Fruit fly (Drosophila melanogaster) whole organism, prepupa: ENCODE data around the gene Polr3E.

ENCODE experiments used
- Blimp-1 ChIP-seq: fragments of 200-800 bp; sonication (Bioruptor generic); optimal IDR thresholded peaks from 3 replicates; lab custom pipeline; 2017; ENCODE audit warnings: missing biosample characterization, missing genetic modification characterization, mild to moderate bottlenecking, moderate library complexity, missing genetic modification reagents
- CG10631 ChIP-seq: fragments of 200-800 bp; sonication (Bioruptor generic); optimal IDR thresholded peaks from 2 replicates; lab custom pipeline; 2016; ENCODE audit warnings: missing biosample characterization, missing genetic modification characterization
- CG10669 ChIP-seq: fragments of 200-800 bp; sonication (Bioruptor generic); optimal IDR thresholded peaks from 3 replicates; lab custom pipeline; 2018; ENCODE audit warnings: missing biosample characterization, mild to moderate bottlenecking, missing genetic modification characterization, moderate library complexity
- CG11762 ChIP-seq: fragments of 200-800 bp; sonication (Bioruptor generic); optimal IDR thresholded peaks from 3 replicates; lab custom pipeline; 2016; ENCODE audit warnings: missing biosample characterization, missing genetic modification characterization; ENCODE audit not compliant: insufficient read depth
- CG11902 ChIP-seq: fragments of 200-800 bp; sonication (Bioruptor generic); optimal IDR thresholded peaks from 3 replicates; lab custom pipeline; 2016; ENCODE audit warnings: missing biosample characterization, missing genetic modification characterization
- CG15336 ChIP-seq: fragments of 200-800 bp; sonication (Bioruptor generic); IDR thresholded peaks from 2 replicates; pipeline ENCODE4 v1.3.6; 2022; ENCODE audit warnings: missing biosample characterization, missing genetic modification characterization
- CG1621 ChIP-seq: fragments of 200-800 bp; sonication (Bioruptor generic); optimal IDR thresholded peaks from 3 replicates; lab custom pipeline; 2018; ENCODE audit warnings: missing biosample characterization, mild to moderate bottlenecking, missing genetic modification characterization
- CG16779 ChIP-seq: fragments of 200-800 bp; sonication (Bioruptor generic); optimal IDR thresholded peaks from 3 replicates; lab custom pipeline; 2017; ENCODE audit warnings: missing biosample characterization, mild to moderate bottlenecking, missing genetic modification characterization
- CG3032 ChIP-seq: fragments of 200-800 bp; optimal IDR thresholded peaks from 2 replicates; lab custom pipeline; 2019; ENCODE audit warnings: missing biosample characterization, mild to moderate bottlenecking, missing genetic modification characterization, moderate library complexity
- CG31627 ChIP-seq: fragments of 200-800 bp; sonication (Bioruptor generic); optimal IDR thresholded peaks from 3 replicates; lab custom pipeline; 2016; ENCODE audit warnings: missing biosample characterization, missing genetic modification characterization
- CG32006 ChIP-seq: fragments of 200-800 bp; sonication (Bioruptor generic); optimal IDR thresholded peaks from 3 replicates; lab custom pipeline; 2017; ENCODE audit warnings: missing biosample characterization, mild to moderate bottlenecking, missing genetic modification characterization
- CG4318 ChIP-seq: fragments of 200-800 bp; sonication (Bioruptor generic); optimal IDR thresholded peaks from 3 replicates; lab custom pipeline; 2017; ENCODE audit warnings: missing biosample characterization, mild to moderate bottlenecking, missing genetic modification characterization
- CG6163 ChIP-seq: fragments of 200-800 bp; sonication (Bioruptor generic); IDR thresholded peaks from 3 replicates; pipeline ENCODE4 v1.3.6; 2022; ENCODE audit warnings: missing biosample characterization, missing genetic modification characterization
- CG6276 ChIP-seq: fragments of 200-800 bp; sonication (Bioruptor generic); optimal IDR thresholded peaks from 2 replicates; lab custom pipeline; 2017; ENCODE audit warnings: missing biosample characterization, mild to moderate bottlenecking, missing genetic modification characterization
- CG6792 ChIP-seq: fragments of 200-800 bp; sonication (Bioruptor generic); optimal IDR thresholded peaks from 3 replicates; lab custom pipeline; 2016; ENCODE audit warnings: missing biosample characterization, missing genetic modification characterization
- CG6808 ChIP-seq: fragments of 200-800 bp; sonication (Bioruptor generic); optimal IDR thresholded peaks from 3 replicates; lab custom pipeline; 2017; ENCODE audit warnings: missing biosample characterization, missing genetic modification characterization, mild to moderate bottlenecking, moderate library complexity, missing genetic modification reagents
- CG6854 ChIP-seq: fragments of 200-800 bp; sonication (Bioruptor generic); optimal IDR thresholded peaks from 2 replicates; lab custom pipeline; 2017; ENCODE audit warnings: missing biosample characterization, mild to moderate bottlenecking, missing genetic modification characterization
- CG7368 ChIP-seq: fragments of 200-800 bp; sonication (Bioruptor generic); optimal IDR thresholded peaks from 3 replicates; lab custom pipeline; 2016; ENCODE audit warnings: missing biosample characterization, missing genetic modification characterization
- CG8119 ChIP-seq: fragments of 200-800 bp; sonication (Bioruptor generic); IDR thresholded peaks from 3 replicates; pipeline ENCODE4 v1.3.6; 2022; ENCODE audit warnings: missing biosample characterization, missing genetic modification characterization
- CG8319 ChIP-seq: fragments of 200-800 bp; sonication (Bioruptor generic); optimal IDR thresholded peaks from 3 replicates; lab custom pipeline; 2016; ENCODE audit warnings: missing biosample characterization, missing genetic modification characterization
- CG8632 ChIP-seq: fragments of 200-800 bp; sonication (Bioruptor generic); optimal IDR thresholded peaks from 3 replicates; lab custom pipeline; 2016; ENCODE audit warnings: missing biosample characterization, missing genetic modification characterization
- CG9139 ChIP-seq: fragments of 200-800 bp; sonication (Bioruptor generic); optimal IDR thresholded peaks from 3 replicates; lab custom pipeline; 2017; ENCODE audit warnings: missing biosample characterization, mild to moderate bottlenecking, missing genetic modification characterization
- Eip78C ChIP-seq: fragments of 200-800 bp; sonication (Bioruptor generic); peaks from one replicate; lab custom pipeline; 2016; ENCODE audit warnings: missing biosample characterization, missing genetic modification characterization
- Ets21C ChIP-seq: fragments of 200-800 bp; sonication (Bioruptor generic); optimal IDR thresholded peaks from 3 replicates; lab custom pipeline; 2016; ENCODE audit warnings: missing biosample characterization, missing genetic modification characterization
- Ets96B ChIP-seq: fragments of 200-800 bp; optimal IDR thresholded peaks from 2 replicates; lab custom pipeline; 2019; ENCODE audit warnings: missing biosample characterization, mild to moderate bottlenecking, missing genetic modification characterization, moderate library complexity
- Gug ChIP-seq: fragments of 200-800 bp; sonication (Bioruptor generic); IDR thresholded peaks from 2 replicates; pipeline ENCODE4 v1.3.6; 2022; ENCODE audit warnings: missing biosample characterization, missing genetic modification characterization
- Hr38 ChIP-seq: sonication (Bioruptor generic); optimal IDR thresholded peaks from 2 replicates; lab custom pipeline; 2016; ENCODE audit warnings: missing biosample characterization, missing genetic modification characterization
- Hr39 ChIP-seq: fragments of 200-800 bp; sonication (Bioruptor generic); optimal IDR thresholded peaks from 2 replicates; lab custom pipeline; 2016; ENCODE audit warnings: missing biosample characterization, missing genetic modification characterization
- Hr4 ChIP-seq: fragments of 200-800 bp; sonication (Bioruptor generic); optimal IDR thresholded peaks from 3 replicates; lab custom pipeline; 2016; ENCODE audit warnings: missing biosample characterization, missing genetic modification characterization
- Lpt ChIP-seq: fragments of 200-800 bp; sonication (Bioruptor generic); optimal IDR thresholded peaks from 3 replicates; lab custom pipeline; 2016; ENCODE audit warnings: missing biosample characterization, missing genetic modification characterization
- Met ChIP-seq: fragments of 200-800 bp; sonication (Bioruptor generic); optimal IDR thresholded peaks from 3 replicates; lab custom pipeline; 2016; ENCODE audit warnings: missing biosample characterization, missing genetic modification characterization
- Smox ChIP-seq: fragments of 200-800 bp; sonication (Bioruptor generic); optimal IDR thresholded peaks from 3 replicates; lab custom pipeline; 2016; ENCODE audit warnings: missing biosample characterization, missing genetic modification characterization
- Sox102F ChIP-seq: fragments of 200-800 bp; sonication (Bioruptor generic); optimal IDR thresholded peaks from 2 replicates; lab custom pipeline; 2016; ENCODE audit warnings: missing biosample characterization, mild to moderate bottlenecking, missing genetic modification characterization
- Sox14 ChIP-seq: fragments of 200-800 bp; sonication (Bioruptor generic); optimal IDR thresholded peaks from 3 replicates; lab custom pipeline; 2016; ENCODE audit warnings: missing biosample characterization, missing genetic modification characterization
- achi ChIP-seq: fragments of 200-800 bp; sonication (Bioruptor generic); optimal IDR thresholded peaks from 3 replicates; lab custom pipeline; 2016; ENCODE audit warnings: missing biosample characterization, missing genetic modification characterization
- acj6 ChIP-seq: fragments of 200-800 bp; sonication (Bioruptor generic); optimal IDR thresholded peaks from 3 replicates; lab custom pipeline; 2016; ENCODE audit warnings: missing biosample characterization, missing genetic modification characterization
- cyc ChIP-seq: fragments of 200-800 bp; sonication (Bioruptor generic); optimal IDR thresholded peaks from 3 replicates; lab custom pipeline; 2016; ENCODE audit warnings: missing biosample characterization, missing genetic modification characterization
- dac ChIP-seq: fragments of 200-800 bp; sonication (Bioruptor generic); optimal IDR thresholded peaks from 2 replicates; lab custom pipeline; 2017; ENCODE audit warnings: missing biosample characterization, mild to moderate bottlenecking, missing genetic modification characterization
- eg ChIP-seq: fragments of 200-800 bp; sonication (Bioruptor generic); IDR thresholded peaks from 3 replicates; pipeline ENCODE4 v1.3.6; 2022; ENCODE audit warnings: missing biosample characterization, missing genetic modification characterization
- esn ChIP-seq: fragments of 200-800 bp; sonication (Bioruptor generic); optimal IDR thresholded peaks from 2 replicates; lab custom pipeline; 2016; ENCODE audit warnings: missing biosample characterization, mild to moderate bottlenecking, missing genetic modification characterization, moderate library complexity
- fd59A ChIP-seq: fragments of 200-800 bp; sonication (Bioruptor generic); optimal IDR thresholded peaks from 2 replicates; lab custom pipeline; 2017; ENCODE audit warnings: missing biosample characterization, mild to moderate bottlenecking, missing genetic modification characterization, missing genetic modification reagents
- fd85E ChIP-seq: fragments of 200-800 bp; sonication (Bioruptor generic); optimal IDR thresholded peaks from 3 replicates; lab custom pipeline; 2016; ENCODE audit warnings: missing biosample characterization, missing genetic modification characterization
- fkh ChIP-seq: fragments of 200-800 bp; sonication (Bioruptor generic); optimal IDR thresholded peaks from 3 replicates; lab custom pipeline; 2017; ENCODE audit warnings: missing biosample characterization, mild to moderate bottlenecking, missing genetic modification characterization, moderate library complexity
- lz ChIP-seq: fragments of 200-800 bp; sonication (Bioruptor generic); optimal IDR thresholded peaks from 3 replicates; lab custom pipeline; 2016; ENCODE audit warnings: missing biosample characterization, missing genetic modification characterization
- net ChIP-seq: fragments of 200-800 bp; sonication (Bioruptor generic); optimal IDR thresholded peaks from 3 replicates; lab custom pipeline; 2016; ENCODE audit warnings: missing biosample characterization, missing genetic modification characterization
- salr ChIP-seq, 2 experiments: fragments of 200-800 bp; sonication (Bioruptor generic); optimal IDR thresholded peaks; 3 replicates each; lab custom pipeline; 2016 to 2018; ENCODE audit warnings: missing biosample characterization in 2 of 2, missing genetic modification characterization in 2 of 2, mild to moderate bottlenecking in 1 of 2
- spab ChIP-seq: fragments of 200-800 bp; sonication (Bioruptor generic); optimal IDR thresholded peaks from 2 replicates; lab custom pipeline; 2017; ENCODE audit warnings: missing biosample characterization, mild to moderate bottlenecking, missing genetic modification characterization, missing genetic modification reagents
- ss ChIP-seq, 2 experiments: fragments of 200-800 bp; sonication (Bioruptor generic); optimal IDR thresholded peaks; 2 replicates in 1 of 2; 3 replicates in 1 of 2; lab custom pipeline; 2017 to 2018; ENCODE audit warnings: mild to moderate bottlenecking in 2 of 2, missing biosample characterization in 2 of 2, missing genetic modification characterization in 2 of 2, moderate library complexity in 1 of 2
- topi ChIP-seq: fragments of 200-800 bp; sonication (Bioruptor generic); optimal IDR thresholded peaks from 3 replicates; lab custom pipeline; 2016; ENCODE audit warnings: missing biosample characterization, missing genetic modification characterization
- vri ChIP-seq: fragments of 200-800 bp; sonication (Bioruptor generic); optimal IDR thresholded peaks from 3 replicates; lab custom pipeline; 2016; ENCODE audit warnings: missing biosample characterization, mild to moderate bottlenecking, missing genetic modification characterization

The Polr3E gene

dm6 chr3L:21055839-21056238, 24.2 kb downstream of the Polr3E start:
- TF ChIP-seq fkh (GFP tag; lab: Kevin White, UChicago) = peak; percentile 75
- no peak for TF ChIP-seq CG7368
- TF ChIP-seq vri (GFP tag; lab: Kevin White, UChicago) = peak; percentile 34

DNA sequence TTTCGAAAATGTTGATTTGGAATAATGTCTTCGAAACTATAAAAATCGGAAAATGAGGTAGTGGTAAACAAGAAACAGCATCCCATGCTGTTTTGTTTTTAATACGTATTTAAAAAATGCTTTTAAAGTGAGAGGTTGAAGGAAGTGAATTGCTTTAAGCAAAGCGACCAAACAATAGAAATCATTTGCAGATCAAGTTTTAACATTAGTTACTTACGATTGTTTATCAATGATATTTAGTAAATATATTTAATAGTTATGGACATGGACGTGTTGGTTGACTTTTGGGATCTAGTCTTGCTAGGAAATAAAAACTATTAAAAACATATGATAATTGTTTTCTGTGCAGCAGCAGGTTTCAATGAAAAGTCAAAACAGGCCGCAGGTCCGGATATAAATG, 24.7 kb downstream of the Polr3E start:
- peak; percentile 40 for TF ChIP-seq CG10631
- no peak for TF ChIP-seq CG31627 (GFP tag; lab: Kevin White, UChicago)
- TF ChIP-seq Hr39 (GFP tag; lab: Kevin White, UChicago) = no peak
- TF ChIP-seq Sox102F (GFP tag; lab: Kevin White, UChicago) = no peak
- TF ChIP-seq esn (GFP tag; lab: Kevin White, UChicago) = peak; percentile 8
- TF ChIP-seq CG3032 (tag; lab: Kevin White, UChicago) = peak; percentile 9
- TF ChIP-seq Smox = no peak
- peak; percentile 34 for TF ChIP-seq CG6792
- TF ChIP-seq Blimp-1 (GFP tag; lab: Kevin White, UChicago) = no peak
- no peak for TF ChIP-seq lz (GFP tag; lab: Kevin White, UChicago)
- peak; percentile 2 for TF ChIP-seq Sox14
- TF ChIP-seq CG1621 (tag; lab: Kevin White, UChicago) = no peak
- TF ChIP-seq CG9139 (GFP tag; lab: Kevin White, UChicago) = no peak
- no peak for TF ChIP-seq Gug (GFP tag; lab: Robert Waterston, UW)
- TF ChIP-seq Lpt (GFP tag; lab: Kevin White, UChicago) = peak; percentile 21
- TF ChIP-seq CG15336 (GFP tag; lab: Robert Waterston, UW) = peak; percentile 11; the same call in 1 of the 2 replicates
- no peak for TF ChIP-seq fd59A (GFP tag; lab: Kevin White, UChicago)
- TF ChIP-seq acj6 (GFP tag; lab: Kevin White, UChicago) = peak; percentile 21
- TF ChIP-seq Hr38 (GFP tag; lab: Kevin White, UChicago) = no peak
- TF ChIP-seq CG32006 = peak; percentile 75
- no peak for TF ChIP-seq cyc (GFP tag; lab: Kevin White, UChicago)
- peak; percentile 17 for TF ChIP-seq achi (GFP tag; lab: Kevin White, UChicago)
- TF ChIP-seq Hr4 (GFP tag; lab: Kevin White, UChicago) = peak; percentile 48
- peak; percentile 38 for TF ChIP-seq Ets96B
- no peak for TF ChIP-seq CG8319 (GFP tag; lab: Kevin White, UChicago)
- TF ChIP-seq CG8119 (GFP tag; lab: Robert Waterston, UW) = no peak
- no peak for TF ChIP-seq CG16779
- peak in 1 of 2 experiments; percentile 16 for TF ChIP-seq salr (GFP tag; optimal IDR thresholded peaks at IDR 0.05; lab: Kevin White, UChicago)
- peak; percentile 32; the same call in 1 of the 3 replicates for TF ChIP-seq eg
- no peak for TF ChIP-seq ss (GFP tag; optimal IDR thresholded peaks at IDR 0.05; lab: Kevin White, UChicago)
- peak; percentile 53 for TF ChIP-seq CG6276
- TF ChIP-seq topi (GFP tag; lab: Kevin White, UChicago) = no peak
- TF ChIP-seq Ets21C = no peak
- TF ChIP-seq CG4318 (GFP tag; lab: Kevin White, UChicago) = peak; percentile 66
- no peak for TF ChIP-seq CG7368
- no peak; the same call in 2 of the 3 replicates for TF ChIP-seq CG6163
- no peak for TF ChIP-seq fd85E (GFP tag; lab: Kevin White, UChicago)
- peak; percentile 25 for TF ChIP-seq CG10669
- peak; percentile 78 for TF ChIP-seq Eip78C (GFP tag; lab: Kevin White, UChicago)
- TF ChIP-seq net = peak; percentile 40
- peak; percentile 11 for TF ChIP-seq CG11762 (GFP tag; lab: Kevin White, UChicago)
- peak; percentile 5 for TF ChIP-seq spab (GFP tag; lab: Kevin White, UChicago)
- peak; percentile 31 for TF ChIP-seq CG8632 (GFP tag; lab: Kevin White, UChicago)
- no peak for TF ChIP-seq fkh (GFP tag; lab: Kevin White, UChicago)
- no peak for TF ChIP-seq CG11902
- no peak for TF ChIP-seq CG6854
- TF ChIP-seq Met (GFP tag; lab: Kevin White, UChicago) = peak; percentile 4
- no peak for TF ChIP-seq dac (GFP tag; lab: Kevin White, UChicago)
- TF ChIP-seq CG6808 (GFP tag; lab: Kevin White, UChicago) = peak; percentile 35
